Worm (Caenorhabditis elegans) whole organism, young adult: ENCODE results near the gene mre-11.

Experiments
- C06A6.2 ChIP-seq: fragments of 200-800 bp; sonication (Bioruptor generic); conservative IDR thresholded peaks from 2 replicates; pipeline ENCODE4 v1.3.6; 2022; ENCODE audit warnings: missing genetic modification characterization, missing compliant biosample characterization
- D2030.7 ChIP-seq: fragments of 200-800 bp; sonication (Bioruptor generic); IDR thresholded peaks from 2 replicates; pipeline ENCODE4 v1.3.6; 2022; ENCODE audit warnings: missing genetic modification reagents, missing genetic modification characterization, missing compliant biosample characterization
- F37B4.10 ChIP-seq: fragments of 200-800 bp; sonication (Bioruptor generic); IDR thresholded peaks from 2 replicates; pipeline ENCODE4 v1.3.6; 2022; ENCODE audit warnings: missing genetic modification characterization, missing compliant biosample characterization
- F57A8.1 ChIP-seq: fragments of 200-800 bp; sonication (Bioruptor generic); optimal IDR thresholded peaks from 2 replicates; lab custom pipeline; 2018; ENCODE audit warnings: mild to moderate bottlenecking, missing genetic modification characterization, moderate library complexity, missing compliant biosample characterization
- F57C9.4 ChIP-seq: sonication (generic microtip); optimal IDR thresholded peaks from 2 replicates; lab custom pipeline; 2017; ENCODE audit warnings: mild to moderate bottlenecking, missing genetic modification characterization, missing compliant biosample characterization
- K11D2.4 ChIP-seq: fragments of 200-800 bp; sonication (Bioruptor generic); IDR thresholded peaks from 2 replicates; pipeline ENCODE4 v1.3.6; 2022; ENCODE audit warnings: missing genetic modification reagents, missing genetic modification characterization, missing compliant biosample characterization
- Y53F4B.3 ChIP-seq: fragments of 200-800 bp; sonication (Bioruptor generic); IDR thresholded peaks from 2 replicates; pipeline ENCODE4 v1.3.6; 2022; ENCODE audit warnings: missing genetic modification reagents, missing genetic modification characterization, missing compliant biosample characterization
- Y53G8AR.9 ChIP-seq: fragments of 200-800 bp; sonication (Bioruptor generic); conservative IDR thresholded peaks from 2 replicates; pipeline ENCODE4 v1.3.6; 2022; ENCODE audit warnings: missing genetic modification reagents, missing genetic modification characterization, missing compliant biosample characterization
- Y56A3A.18 ChIP-seq: fragments of 200-800 bp; sonication (Bioruptor generic); IDR thresholded peaks from 2 replicates; pipeline ENCODE4 v1.3.6; 2022; ENCODE audit warnings: missing genetic modification reagents, missing genetic modification characterization, missing compliant biosample characterization
- Y67H2A.10 ChIP-seq: fragments of 200-800 bp; sonication (Bioruptor generic); conservative IDR thresholded peaks from 2 replicates; pipeline ENCODE4 v1.3.6; 2022; ENCODE audit warnings: missing genetic modification reagents, missing genetic modification characterization, missing compliant biosample characterization
- Y79H2A.3 ChIP-seq: fragments of 200-800 bp; sonication (Bioruptor generic); conservative IDR thresholded peaks from 2 replicates; pipeline ENCODE4 v1.3.6; 2022; ENCODE audit warnings: missing genetic modification reagents, missing genetic modification characterization, missing compliant biosample characterization
- Y95B8A.8 ChIP-seq: fragments of 200-800 bp; sonication (Bioruptor generic); IDR thresholded peaks from 2 replicates; pipeline ENCODE4 v1.3.6; 2022; ENCODE audit warnings: missing genetic modification reagents, missing genetic modification characterization, missing compliant biosample characterization
- attf-5 ChIP-seq: fragments of 200-800 bp; sonication (Bioruptor generic); optimal IDR thresholded peaks from 2 replicates; lab custom pipeline; 2018; ENCODE audit warnings: mild to moderate bottlenecking, missing genetic modification characterization, missing compliant biosample characterization
- attf-6 ChIP-seq: fragments of 200-800 bp; sonication (Bioruptor generic); IDR thresholded peaks from 2 replicates; pipeline ENCODE4 v1.3.6; 2022; ENCODE audit warnings: missing genetic modification reagents, missing genetic modification characterization, missing compliant biosample characterization
- bed-2 ChIP-seq: fragments of 200-800 bp; sonication (Bioruptor generic); IDR thresholded peaks from 2 replicates; pipeline ENCODE4 v1.3.6; 2022; ENCODE audit warnings: missing genetic modification reagents, missing genetic modification characterization, missing compliant biosample characterization
- cebp-1 ChIP-seq, 2 experiments: fragments of 200-800 bp in 1 of 2; sonication (Bioruptor generic) in 1 of 2; sonication (generic microtip) in 1 of 2; IDR thresholded peaks in 1 of 2; optimal IDR thresholded peaks in 1 of 2; 2 replicates each; pipeline versions ENCODE4 v1.3.6 to Lab custom; 2017 to 2022; ENCODE audit warnings: missing compliant biosample characterization in 2 of 2, missing genetic modification characterization in 2 of 2, mild to moderate bottlenecking in 1 of 2, missing genetic modification reagents in 1 of 2, moderate library complexity in 1 of 2
- cebp-2 ChIP-seq: fragments of 200-800 bp; sonication (Bioruptor generic); IDR thresholded peaks from 2 replicates; pipeline ENCODE4 v1.3.6; 2022; ENCODE audit warnings: missing genetic modification characterization, missing compliant biosample characterization
- ceh-100 ChIP-seq: fragments of 200-800 bp; sonication (Bioruptor generic); IDR thresholded peaks from 2 replicates; pipeline ENCODE4 v1.3.6; 2022; ENCODE audit warnings: missing genetic modification reagents, missing genetic modification characterization, missing compliant biosample characterization
- ceh-91 ChIP-seq: fragments of 200-800 bp; sonication (Bioruptor generic); IDR thresholded peaks from 2 replicates; pipeline ENCODE4 v1.3.6; 2022; ENCODE audit warnings: missing genetic modification reagents, missing genetic modification characterization, missing compliant biosample characterization
- egl-18 ChIP-seq: fragments of 200-800 bp; sonication (Bioruptor generic); IDR thresholded peaks from 2 replicates; pipeline ENCODE4 v1.3.6; 2022; ENCODE audit warnings: missing genetic modification reagents, missing genetic modification characterization, missing compliant biosample characterization
- egrh-3 ChIP-seq: fragments of 200-800 bp; sonication (Bioruptor generic); IDR thresholded peaks from 2 replicates; pipeline ENCODE4 v1.3.6; 2022; ENCODE audit warnings: missing genetic modification reagents, missing genetic modification characterization, missing compliant biosample characterization
- gei-17 ChIP-seq: fragments of 200-800 bp; sonication (Bioruptor generic); optimal IDR thresholded peaks from 2 replicates; lab custom pipeline; 2018; ENCODE audit warnings: mild to moderate bottlenecking, missing genetic modification characterization, missing compliant biosample characterization
- hlh-26 ChIP-seq: fragments of 200-800 bp; sonication (Bioruptor generic); conservative IDR thresholded peaks from 2 replicates; pipeline ENCODE4 v1.3.6; 2022; ENCODE audit warnings: missing genetic modification reagents, missing genetic modification characterization, missing compliant biosample characterization
- hmg-1.2 ChIP-seq: fragments of 200-800 bp; sonication (Bioruptor generic); IDR thresholded peaks from 2 replicates; pipeline ENCODE4 v1.3.6; 2022; ENCODE audit warnings: missing genetic modification reagents, missing genetic modification characterization, missing compliant biosample characterization
- hmg-20 ChIP-seq: fragments of 200-800 bp; sonication (Bioruptor generic); IDR thresholded peaks from 2 replicates; pipeline ENCODE4 v1.3.6; 2022; ENCODE audit warnings: missing genetic modification reagents, missing genetic modification characterization, missing compliant biosample characterization
- let-526 ChIP-seq: fragments of 200-800 bp; sonication (Bioruptor generic); IDR thresholded peaks from 2 replicates; pipeline ENCODE4 v1.3.6; 2022; ENCODE audit warnings: missing genetic modification reagents, missing genetic modification characterization, missing compliant biosample characterization
- lir-1 ChIP-seq: fragments of 200-800 bp; sonication (Bioruptor generic); conservative IDR thresholded peaks from 2 replicates; pipeline ENCODE4 v1.3.6; 2022; ENCODE audit warnings: missing genetic modification reagents, missing genetic modification characterization, missing compliant biosample characterization
- madf-10 ChIP-seq: sonication (generic microtip); optimal IDR thresholded peaks from 2 replicates; lab custom pipeline; 2016; ENCODE audit warnings: mild to moderate bottlenecking, missing genetic modification characterization, missing compliant biosample characterization
- mel-28 ChIP-seq: sonication (generic microtip); optimal IDR thresholded peaks from 2 replicates; lab custom pipeline; 2016; ENCODE audit warnings: borderline replicate concordance, mild to moderate bottlenecking, missing genetic modification characterization, missing compliant biosample characterization
- mxl-1 ChIP-seq: sonication (generic microtip); optimal IDR thresholded peaks from 2 replicates; lab custom pipeline; 2016; ENCODE audit warnings: missing genetic modification characterization, missing compliant biosample characterization
- nfyb-1 ChIP-seq: fragments of 200-800 bp; sonication (Bioruptor generic); IDR thresholded peaks from 2 replicates; pipeline ENCODE4 v1.3.6; 2022; ENCODE audit warnings: missing genetic modification reagents, missing genetic modification characterization, missing compliant biosample characterization
- nhr-120 ChIP-seq: fragments of 200-800 bp; sonication (Bioruptor generic); IDR thresholded peaks from 2 replicates; pipeline ENCODE4 v1.3.6; 2022; ENCODE audit warnings: missing genetic modification characterization, missing compliant biosample characterization
- nhr-27 ChIP-seq: fragments of 200-800 bp; sonication (Bioruptor generic); optimal IDR thresholded peaks from 2 replicates; lab custom pipeline; 2018; ENCODE audit warnings: mild to moderate bottlenecking, missing genetic modification characterization, moderate library complexity, missing compliant biosample characterization
- nhr-80 ChIP-seq: sonication (generic microtip); optimal IDR thresholded peaks from 2 replicates; lab custom pipeline; 2016; ENCODE audit warnings: missing genetic modification characterization, missing compliant biosample characterization
- repo-1 ChIP-seq: sonication (generic microtip); optimal IDR thresholded peaks from 2 replicates; lab custom pipeline; 2017; ENCODE audit warnings: mild to moderate bottlenecking, missing genetic modification characterization, missing compliant biosample characterization
- snpc-3.4 ChIP-seq: sonication (generic microtip); optimal IDR thresholded peaks from 2 replicates; lab custom pipeline; 2017; ENCODE audit warnings: missing genetic modification characterization, mild to moderate bottlenecking, missing compliant biosample characterization, antibody characterized with exemption, moderate library complexity, missing genotype, missing genetic modification reagents
- snpc-4 ChIP-seq, 5 experiments: fragments of 150-350 bp in 1 of 5; sonication (generic microtip) in 4 of 5; optimal IDR thresholded peaks; 2 replicates each; lab custom pipeline; 2014 to 2018; ENCODE audit warnings: missing genetic modification characterization in 5 of 5, missing biosample characterization in 3 of 5, antibody characterized with exemption in 2 of 5, mild to moderate bottlenecking in 2 of 5, missing compliant biosample characterization in 2 of 5, missing genotype in 2 of 5, moderate library complexity in 2 of 5, missing genetic modification reagents in 1 of 5
- somi-1 ChIP-seq: fragments of 200-800 bp; sonication (Bioruptor generic); optimal IDR thresholded peaks from 2 replicates; lab custom pipeline; 2018; ENCODE audit warnings: mild to moderate bottlenecking, missing genetic modification characterization, missing compliant biosample characterization
- tbx-9 ChIP-seq: sonication (generic microtip); optimal IDR thresholded peaks from 2 replicates; lab custom pipeline; 2016; ENCODE audit warnings: borderline replicate concordance, missing genetic modification characterization, inconsistent platforms, missing compliant biosample characterization
- tlf-1 ChIP-seq: fragments of 200-800 bp; sonication (Bioruptor generic); optimal IDR thresholded peaks from 2 replicates; lab custom pipeline; 2018; ENCODE audit warnings: mild to moderate bottlenecking, missing genetic modification characterization, missing compliant biosample characterization
- unc-130 ChIP-seq: sonication (generic microtip); optimal IDR thresholded peaks from 2 replicates; lab custom pipeline; 2016; ENCODE audit warnings: missing genetic modification reagents, missing genetic modification characterization, missing compliant biosample characterization
- ztf-18 ChIP-seq: sonication (generic microtip); optimal IDR thresholded peaks from 2 replicates; lab custom pipeline; 2016; ENCODE audit warnings: missing genotype, mild to moderate bottlenecking, missing genetic modification characterization, missing compliant biosample characterization
- ztf-25 ChIP-seq: fragments of 200-800 bp; sonication (Bioruptor generic); IDR thresholded peaks from 2 replicates; pipeline ENCODE4 v1.3.6; 2022; ENCODE audit warnings: missing genetic modification reagents, missing genetic modification characterization, missing compliant biosample characterization
- ztf-26 ChIP-seq: sonication (generic microtip); optimal IDR thresholded peaks from 2 replicates; lab custom pipeline; 2017; ENCODE audit warnings: missing genetic modification characterization, missing compliant biosample characterization

mre-11 gene

DNA sequence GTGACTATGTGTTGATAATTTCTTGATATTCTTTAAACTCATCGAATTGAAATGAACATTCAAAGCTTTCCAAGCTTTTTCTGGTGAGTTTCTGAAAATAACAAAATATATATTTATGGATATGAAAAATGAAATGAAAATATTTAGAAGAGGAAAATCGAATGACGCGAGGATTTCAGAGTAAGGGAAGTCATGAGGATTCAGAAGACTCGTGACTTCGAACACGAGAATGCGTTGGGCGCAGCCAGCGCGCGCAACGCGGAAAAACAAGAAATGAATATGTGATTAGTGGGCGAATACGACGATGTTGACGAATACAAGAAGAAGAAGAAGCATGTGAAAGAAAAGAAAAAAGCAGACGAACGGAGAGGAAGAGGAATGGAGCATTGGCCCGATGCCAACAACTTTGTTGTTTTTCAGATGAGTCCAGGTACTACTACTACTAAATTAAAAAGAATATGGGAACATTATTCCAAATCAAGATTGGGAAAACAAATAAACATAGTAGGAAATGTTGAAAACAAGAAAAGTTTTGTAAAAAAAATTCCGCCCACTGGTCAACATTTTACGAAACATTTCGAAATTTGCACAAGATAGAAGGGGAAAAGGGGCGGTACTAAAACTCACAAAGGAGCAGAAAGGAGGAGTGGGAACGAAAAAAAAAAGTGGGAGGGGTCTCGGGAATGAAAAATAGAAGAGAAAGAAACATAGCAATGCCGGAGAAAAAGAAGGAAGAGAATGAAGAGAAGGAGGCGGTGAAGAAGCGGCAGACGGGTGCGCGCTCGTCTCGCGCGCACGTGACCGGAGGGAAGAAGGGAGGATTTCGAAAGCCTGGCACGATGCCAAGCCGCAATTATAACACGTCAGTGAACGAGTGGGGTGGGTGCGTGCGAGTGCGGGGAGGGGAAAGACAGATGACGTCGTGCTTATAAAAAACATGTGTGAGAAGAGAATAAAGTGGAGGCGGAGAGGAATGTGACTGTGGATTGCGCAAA lies 21.2 kb downstream of the mre-11 start (continued):
- TF ChIP-seq snpc-4 (GFP tag; optimal IDR thresholded peaks at IDR 0.05; lab: Kevin White, UChicago) = peak; percentile 83
- peak; percentile 83 to 86 (median 84) for TF ChIP-seq snpc-4 (tag; optimal IDR thresholded peaks at IDR 0.05; lab: Kevin White, UChicago)
- TF ChIP-seq madf-10 (tag; lab: Kevin White, UChicago) = peak; percentile 73
- TF ChIP-seq ztf-18 = peak; percentile 12
- no peak for TF ChIP-seq bed-2 (GFP tag; lab: Robert Waterston, UW)
- TF ChIP-seq egrh-3 (GFP tag; lab: Robert Waterston, UW) = peak; percentile 94
- no peak for TF ChIP-seq F57A8.1 (GFP tag; lab: Kevin White, UChicago)
- TF ChIP-seq repo-1 (tag; lab: Kevin White, UChicago) = peak; percentile 5
- TF ChIP-seq Y95B8A.8 (GFP tag; lab: Robert Waterston, UW) = peak; percentile 57; the same call in 1 of the 2 replicates
- no peak for TF ChIP-seq ztf-25 (GFP tag; lab: Robert Waterston, UW)
- TF ChIP-seq attf-6 (GFP tag; lab: Robert Waterston, UW) = no peak
- TF ChIP-seq Y56A3A.18 (GFP tag; lab: Robert Waterston, UW) = 0 out of 2 replicates have a peak, but pooled peaks have one; percentile 18
- TF ChIP-seq ceh-100 (GFP tag; lab: Robert Waterston, UW) = peak; percentile 68
- TF ChIP-seq Y79H2A.3 (GFP tag; lab: Robert Waterston, UW) = 0 out of 2 replicates have a peak, but pooled peaks have one; percentile 53
- TF ChIP-seq cebp-1 (GFP tag; IDR thresholded peaks at IDR 0.05; lab: Robert Waterston, UW) = peak; percentile 96
- peak; percentile 99 for TF ChIP-seq cebp-1 (tag; optimal IDR thresholded peaks at IDR 0.05; lab: Kevin White, UChicago)
- TF ChIP-seq gei-17 = peak; percentile 74
- TF ChIP-seq attf-5 (GFP tag; lab: Kevin White, UChicago) = peak; percentile 78
- TF ChIP-seq nhr-80 (tag; lab: Kevin White, UChicago) = peak; percentile 3
- peak; percentile 93 for TF ChIP-seq C06A6.2 (GFP tag; lab: Robert Waterston, UW)
- TF ChIP-seq F37B4.10 (GFP tag; lab: Robert Waterston, UW) = 0 out of 2 replicates have a peak, but pooled peaks have one; percentile 10
- peak; percentile 96 for TF ChIP-seq somi-1 (GFP tag; lab: Kevin White, UChicago)
- TF ChIP-seq ztf-26 (tag; lab: Kevin White, UChicago) = peak; percentile 82
- TF ChIP-seq Y53G8AR.9 (GFP tag; lab: Robert Waterston, UW) = peak; percentile 82
- TF ChIP-seq hmg-1.2 (GFP tag; lab: Robert Waterston, UW) = peak; percentile 62
- peak; percentile 45 for TF ChIP-seq mxl-1 (tag; lab: Kevin White, UChicago)
- TF ChIP-seq lir-1 (GFP tag; lab: Robert Waterston, UW) = peak; percentile 62
- no peak for TF ChIP-seq snpc-3.4 (tag; lab: Kevin White, UChicago)
- peak; percentile 81 for TF ChIP-seq let-526 (GFP tag; lab: Robert Waterston, UW)
- peak; percentile 29 for TF ChIP-seq tlf-1

DNA sequence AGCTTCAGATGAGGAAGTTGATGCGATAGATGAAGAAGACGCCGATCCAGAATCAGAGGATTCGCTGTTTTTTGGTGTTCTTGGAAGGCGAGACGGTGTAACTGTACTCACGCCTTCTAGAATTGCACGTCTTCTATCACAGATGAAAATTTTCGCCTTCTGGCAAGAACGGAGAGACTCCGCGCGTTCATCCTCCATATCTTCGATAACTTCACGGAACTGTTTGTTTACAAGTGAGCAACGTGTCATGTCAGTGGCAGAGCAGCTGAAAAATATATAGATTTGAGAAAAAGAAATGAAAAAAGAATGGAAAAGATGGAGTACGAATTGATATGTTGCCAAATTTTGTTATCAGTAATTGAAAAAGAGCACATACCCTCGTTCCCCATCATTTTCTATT lies 22.0 kb downstream of the mre-11 start:
- TF ChIP-seq hmg-20 (no peak), unc-130 (no peak), nhr-120 (GFP tag; lab: Robert Waterston, UW) (0 out of 2 replicates have a peak, but pooled peaks have one; percentile 39), Y53F4B.3 (GFP tag; lab: Robert Waterston, UW) (no peak), nhr-27 (tag; lab: Kevin White, UChicago) (no peak), egrh-3 (GFP tag; lab: Robert Waterston, UW) (no peak), attf-6 (GFP tag; lab: Robert Waterston, UW) (no peak), F57C9.4 (no peak), tbx-9 (tag; lab: Kevin White, UChicago) (no peak), egl-18 (GFP tag; lab: Robert Waterston, UW) (no peak), D2030.7 (GFP tag; lab: Robert Waterston, UW) (no peak), ceh-91 (GFP tag; lab: Robert Waterston, UW) (no peak), K11D2.4 (no peak), somi-1 (GFP tag; lab: Kevin White, UChicago) (no peak), cebp-2 (GFP tag; lab: Robert Waterston, UW) (0 out of 2 replicates have a peak, but pooled peaks have one; percentile 15), nfyb-1 (GFP tag; lab: Robert Waterston, UW) (peak; percentile 48; the same call in 1 of the 2 replicates), mel-28 (tag; lab: Kevin White, UChicago) (no peak), Y67H2A.10 (GFP tag; lab: Robert Waterston, UW) (no peak), hlh-26 (no peak), tlf-1 (no peak)
